Fruit fly (Drosophila melanogaster) Kc167 (cell line): Measurements from ENCODE around the gene HDAC1.

Source experiments
- Myc ChIP-seq: fragments of >200 bp; optimal IDR thresholded peaks from 2 replicates; lab custom pipeline; 2017; ENCODE audit warnings: missing external identifiers
- Sin3A ChIP-seq: fragments of >200 bp; optimal IDR thresholded peaks from 2 replicates; lab custom pipeline; 2018; ENCODE audit warnings: missing external identifiers
- h ChIP-seq: fragments of >200 bp; optimal IDR thresholded peaks from 3 replicates; lab custom pipeline; 2018; ENCODE audit warnings: missing external identifiers
- insv ChIP-seq: fragments of >200 bp; optimal IDR thresholded peaks from 3 replicates; lab custom pipeline; 2018; ENCODE audit warnings: missing external identifiers
- psq ChIP-seq: fragments of >200 bp; optimal IDR thresholded peaks from 2 replicates; lab custom pipeline; 2017; ENCODE audit warnings: missing external identifiers
- ttk ChIP-seq: sonication (Bioruptor generic); optimal IDR thresholded peaks from 2 replicates; lab custom pipeline; 2017; ENCODE audit warnings: missing external identifiers

Gene HDAC1

DNA sequence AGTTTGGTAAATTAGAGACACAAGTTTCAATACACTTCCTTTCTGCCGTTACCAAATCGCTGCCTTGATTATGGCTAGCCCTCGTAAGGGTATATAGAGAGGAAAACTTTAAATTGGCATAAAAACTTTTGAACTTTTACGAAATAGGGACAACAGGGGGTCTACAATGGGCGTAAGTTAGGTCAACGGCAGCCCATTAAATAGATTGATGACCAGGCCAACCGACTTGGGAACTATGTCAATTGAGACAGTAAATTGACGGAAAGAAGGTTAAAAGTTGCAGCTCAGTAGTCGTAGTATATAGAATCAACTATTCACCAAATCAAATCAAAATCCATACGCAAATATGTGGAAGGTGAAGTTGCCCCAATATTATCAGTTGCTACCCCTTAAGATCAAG, 5.6 kb upstream of the HDAC1 start, which contains the start of gene CG32246:
TSS of gene CG32246 (plus strand) at position 301 of the 400 bp plus-strand sequence.
- no peak for TF ChIP-seq insv (lab: Kevin White, UChicago)
- no peak for TF ChIP-seq Myc (lab: Kevin White, UChicago)
- TF ChIP-seq Sin3A (lab: Kevin White, UChicago) = no peak
- TF ChIP-seq h (lab: Kevin White, UChicago) = no peak
- TF ChIP-seq psq = no peak
- TF ChIP-seq ttk (lab: Kevin White, UChicago) = no peak

DNA sequence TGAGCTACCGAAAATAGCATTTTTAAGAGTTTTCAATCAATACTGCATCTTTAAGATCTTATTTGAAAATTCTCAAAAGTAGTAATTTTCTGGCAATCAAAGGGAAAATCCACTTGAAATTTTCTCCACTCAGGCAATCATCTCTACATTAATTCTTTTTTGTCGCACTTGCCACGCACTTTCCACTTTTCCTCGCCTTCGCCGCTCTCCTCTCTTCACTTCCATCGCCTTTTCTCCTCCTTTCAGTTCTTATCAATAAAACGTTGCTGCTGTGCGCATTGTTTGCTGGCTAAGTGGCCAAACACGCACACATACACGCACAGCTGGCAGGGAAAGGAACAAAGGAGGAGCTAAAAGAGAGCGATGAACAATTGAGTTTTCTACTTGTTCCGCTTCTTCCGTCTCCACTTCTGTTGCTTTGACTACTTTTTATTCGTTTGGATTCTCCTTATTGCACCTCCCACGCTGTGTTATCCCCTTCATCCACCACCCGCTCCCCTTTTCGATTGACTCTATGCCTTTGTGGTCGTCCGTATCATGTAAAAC, 3.4 kb upstream of the HDAC1 start:
- TF ChIP-seq Myc (lab: Kevin White, UChicago) = no peak
- TF ChIP-seq Sin3A (lab: Kevin White, UChicago) = no peak
- TF ChIP-seq h (lab: Kevin White, UChicago) = no peak
- TF ChIP-seq insv (lab: Kevin White, UChicago) = no peak
- TF ChIP-seq ttk (lab: Kevin White, UChicago) = no peak
- TF ChIP-seq psq = no peak

DNA sequence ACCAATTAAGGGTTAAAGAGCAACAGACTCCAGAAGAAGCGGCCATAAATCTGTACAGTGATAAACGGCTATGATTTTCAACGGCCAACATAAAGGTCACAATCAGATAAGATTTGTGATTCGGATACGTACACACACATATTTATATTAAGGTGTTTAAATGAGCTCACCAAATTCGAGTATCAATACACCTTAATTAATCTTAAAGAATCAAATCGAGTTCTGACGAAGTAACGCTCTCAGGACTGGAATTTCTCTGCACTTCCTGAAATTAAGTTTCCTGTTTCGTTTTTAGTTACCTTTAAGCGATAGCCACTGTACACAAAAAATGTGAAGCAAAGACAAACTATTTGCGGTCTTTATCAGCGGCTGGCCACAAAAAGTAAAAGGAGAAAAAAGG, 2.7 kb upstream of the HDAC1 start:
- TF ChIP-seq ttk (lab: Kevin White, UChicago) = no peak
- no peak for TF ChIP-seq insv (lab: Kevin White, UChicago)
- no peak for TF ChIP-seq Sin3A (lab: Kevin White, UChicago)
- no peak for TF ChIP-seq psq
- no peak for TF ChIP-seq h (lab: Kevin White, UChicago)
- TF ChIP-seq Myc (lab: Kevin White, UChicago) = no peak

DNA sequence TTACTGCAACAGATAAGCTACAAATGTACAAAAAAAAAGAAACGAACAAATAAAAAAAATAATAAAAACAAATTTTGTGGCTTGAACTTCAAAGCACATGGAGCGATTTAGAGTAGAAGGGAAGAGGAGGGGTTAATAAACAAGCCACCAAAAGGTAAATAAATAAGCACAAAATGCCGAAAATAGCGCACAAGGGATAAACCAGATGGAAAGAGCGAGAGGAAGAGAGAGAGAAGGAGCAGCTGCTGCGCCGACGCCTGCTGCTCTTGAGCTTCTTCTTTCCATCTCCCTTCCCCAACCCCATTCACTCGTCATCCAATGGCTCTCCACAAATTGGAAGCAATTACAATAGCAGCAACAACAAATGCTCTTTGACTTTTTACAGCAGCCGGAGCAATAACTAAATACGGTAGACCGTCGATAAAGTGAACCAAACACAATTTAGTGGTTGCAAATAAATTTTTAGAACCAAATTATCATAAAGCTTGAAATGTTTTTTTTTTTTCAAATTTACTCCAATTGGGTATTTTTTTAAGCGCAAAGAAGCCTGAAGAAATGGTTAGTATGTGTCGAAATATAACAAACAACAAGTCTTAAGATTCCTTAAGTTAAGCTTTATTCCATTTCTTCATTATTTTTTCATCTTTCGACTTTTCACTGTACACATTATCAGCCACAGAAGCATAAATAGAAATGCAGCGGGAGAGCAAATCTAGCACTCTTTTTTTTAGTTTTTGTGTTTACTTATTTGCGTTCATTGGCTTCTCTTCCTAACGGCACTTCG, 2.0 kb upstream of the HDAC1 start:
- TF ChIP-seq h (lab: Kevin White, UChicago) (no peak), Myc (lab: Kevin White, UChicago) (no peak), psq (no peak)

DNA sequence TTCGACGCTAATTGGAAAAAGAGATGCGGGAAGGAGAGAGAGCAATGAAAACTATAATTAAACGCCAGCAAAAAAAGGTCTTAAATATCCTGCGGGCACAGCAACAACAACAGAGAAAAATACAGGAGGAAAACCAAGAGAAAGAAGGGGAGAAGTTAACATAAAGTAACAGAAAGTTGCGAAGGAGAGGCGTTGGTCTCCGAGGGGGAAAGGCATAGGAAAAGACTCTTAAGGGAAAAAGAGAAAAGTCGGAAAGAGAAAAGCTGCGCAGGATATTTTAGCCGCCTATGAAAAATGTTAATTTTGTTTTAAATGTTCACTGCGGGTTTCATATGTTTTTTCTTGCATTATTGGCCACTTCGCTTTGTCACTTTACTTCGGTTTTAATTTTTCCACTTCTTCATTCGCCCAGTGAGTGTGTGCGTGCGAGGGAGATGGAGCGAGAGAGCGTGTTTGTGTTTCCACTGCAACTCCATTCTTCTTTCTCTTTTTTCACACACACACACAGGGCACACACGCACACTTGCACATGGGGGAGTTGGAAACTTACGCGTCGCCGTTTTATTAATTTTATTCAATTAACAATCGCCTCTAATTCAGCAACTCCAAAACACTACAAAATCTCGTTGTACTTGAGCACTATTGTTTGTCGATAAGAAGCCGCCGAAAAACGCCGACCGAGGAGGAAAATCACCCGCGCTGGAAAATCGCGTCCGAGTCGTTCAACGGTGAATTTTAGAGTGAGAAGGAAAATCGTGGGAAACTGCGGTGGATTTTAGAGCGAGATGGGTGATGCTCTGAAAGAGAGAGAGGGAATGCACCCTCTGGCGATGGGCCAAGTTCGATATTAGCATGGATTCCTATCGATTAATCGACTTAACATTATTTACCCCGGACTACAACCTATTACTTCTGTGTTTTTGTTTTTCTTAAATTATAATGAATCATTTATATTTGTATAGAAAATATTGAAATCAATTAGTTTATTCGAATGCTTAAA, 847 bp upstream of the HDAC1 start, which contains the start of gene Src64B:
TSS of gene Src64B (minus strand) at position 810 of the 1,000 bp plus-strand sequence.
- no peak for TF ChIP-seq insv (lab: Kevin White, UChicago)
- TF ChIP-seq ttk (lab: Kevin White, UChicago) = no peak
- no peak for TF ChIP-seq h (lab: Kevin White, UChicago)
- no peak for TF ChIP-seq Sin3A (lab: Kevin White, UChicago)
- no peak for TF ChIP-seq Myc (lab: Kevin White, UChicago)
- TF ChIP-seq psq = no peak

DNA sequence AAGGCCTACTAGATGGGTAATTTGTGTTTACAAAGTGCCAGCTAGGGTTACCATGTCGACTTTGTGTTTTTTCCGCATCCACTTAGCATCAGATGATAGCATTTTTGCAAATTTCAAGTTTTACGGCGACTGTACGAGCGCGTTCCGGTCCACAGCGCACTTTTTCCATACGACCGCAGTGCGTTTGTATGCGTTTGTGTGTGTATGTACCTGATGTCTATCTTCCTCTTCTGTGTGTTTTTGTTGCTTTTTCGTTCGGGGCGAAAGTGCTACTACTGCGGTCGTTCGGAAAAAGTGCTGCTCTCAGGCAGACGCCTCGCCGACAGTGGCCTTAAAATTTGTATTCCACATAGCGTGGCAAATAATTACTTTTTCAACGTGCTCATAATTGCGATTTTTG, 478 bp downstream of the HDAC1 start:
- TF ChIP-seq insv (lab: Kevin White, UChicago) = no peak
- no peak for TF ChIP-seq Sin3A (lab: Kevin White, UChicago)

DNA sequence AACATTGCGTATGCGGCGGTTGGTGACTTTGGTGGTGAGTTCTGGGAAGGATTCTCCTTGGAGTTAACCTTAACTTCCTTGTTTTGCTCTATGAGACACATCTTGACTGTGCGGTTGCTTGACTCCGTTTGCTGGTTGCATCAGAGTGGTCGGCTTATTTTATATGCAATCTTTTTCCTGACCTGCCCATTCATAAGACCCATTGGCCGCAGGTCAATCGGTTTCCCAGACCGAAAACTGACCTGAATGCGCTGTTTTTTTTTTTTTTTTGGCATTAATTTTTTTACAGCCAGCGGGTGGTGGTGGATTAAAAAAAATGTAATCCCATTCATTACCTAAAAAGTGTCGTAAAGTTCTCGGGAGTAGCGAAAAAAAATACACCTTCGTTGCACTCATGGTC, 8.2 kb downstream of the HDAC1 start, which contains the start of gene CG13716:
TSS of gene CG13716 (minus strand) at position 101 of the 400 bp plus-strand sequence.
- TF ChIP-seq Sin3A (lab: Kevin White, UChicago) = no peak
- TF ChIP-seq psq = no peak
- TF ChIP-seq ttk (lab: Kevin White, UChicago) = no peak
- no peak for TF ChIP-seq insv (lab: Kevin White, UChicago)
- no peak for TF ChIP-seq Myc (lab: Kevin White, UChicago)
- TF ChIP-seq h (lab: Kevin White, UChicago) = no peak

DNA sequence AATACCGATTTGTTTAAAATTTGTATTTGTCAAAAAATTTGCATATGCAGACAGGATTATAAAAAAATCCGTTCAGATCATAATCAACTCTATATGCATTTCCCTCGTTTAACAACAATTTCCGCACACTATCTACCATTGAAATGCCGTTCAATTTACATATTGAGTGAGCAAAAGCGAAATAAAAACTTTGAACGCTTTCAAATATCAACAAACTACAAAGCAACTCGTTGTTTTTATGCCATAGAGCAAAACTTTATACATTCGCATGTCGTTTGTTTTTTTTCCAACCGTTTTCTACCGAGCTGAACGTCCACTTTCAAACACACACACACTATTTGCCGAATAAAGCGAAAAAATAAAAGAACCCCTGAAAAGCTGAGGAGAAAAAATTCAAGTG, 21.4 kb downstream of the HDAC1 start, which contains the start of gene TTLL1B:
TSS of gene TTLL1B (plus strand) at position 301 of the 400 bp plus-strand sequence.
- TF ChIP-seq psq = no peak

DNA sequence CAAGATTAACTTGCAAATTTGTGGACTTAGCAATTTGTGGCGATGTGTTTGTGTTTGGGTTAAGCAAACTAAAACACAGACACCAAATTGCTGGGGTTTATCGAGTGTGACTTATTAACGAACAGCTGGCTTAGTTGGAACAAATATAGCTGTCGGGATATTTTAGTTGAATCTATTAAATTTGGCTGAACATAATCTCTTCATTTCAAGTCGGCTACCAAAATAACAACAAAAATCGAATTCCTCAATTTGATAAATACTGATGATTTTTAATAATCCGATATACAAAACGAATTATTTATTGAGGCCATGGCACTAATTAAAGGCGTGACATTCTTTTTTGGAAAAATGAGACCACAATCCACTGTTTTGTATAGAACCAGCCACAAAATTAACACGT, 40.8 kb downstream of the HDAC1 start, which contains the start of gene CG32236:
TSS of gene CG32236 (minus strand) at position 101 of the 400 bp plus-strand sequence.
- TF ChIP-seq Sin3A (lab: Kevin White, UChicago) (no peak), insv (lab: Kevin White, UChicago) (no peak), Myc (lab: Kevin White, UChicago) (no peak), psq (no peak), h (lab: Kevin White, UChicago) (no peak), ttk (lab: Kevin White, UChicago) (no peak)

DNA sequence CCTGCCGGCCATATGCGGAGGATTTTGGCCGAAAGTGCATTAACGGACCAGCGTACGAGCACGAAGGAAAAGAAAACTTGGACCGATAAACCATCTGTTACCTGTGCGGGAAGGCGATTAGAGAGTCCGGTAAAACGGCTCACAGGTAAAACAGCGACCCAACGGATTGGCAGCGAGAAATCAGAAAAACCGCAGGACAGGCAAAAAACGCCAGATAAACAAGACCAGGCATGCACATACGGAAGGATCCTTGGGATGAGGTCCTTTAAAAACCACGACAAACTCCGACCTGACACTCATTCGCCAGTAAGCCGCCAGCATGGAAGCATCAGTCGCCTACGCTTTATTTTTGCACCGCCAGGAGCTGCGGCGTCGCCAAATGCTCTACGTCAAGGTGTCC, 51.0 kb downstream of the HDAC1 start, which contains the start of gene CG34266:
TSS of gene CG34266 (plus strand) at position 301 of the 400 bp plus-strand sequence.
- no peak for TF ChIP-seq psq
- TF ChIP-seq Myc (lab: Kevin White, UChicago) = no peak
- no peak for TF ChIP-seq ttk (lab: Kevin White, UChicago)
- no peak for TF ChIP-seq Sin3A (lab: Kevin White, UChicago)
- TF ChIP-seq insv (lab: Kevin White, UChicago) = no peak
- no peak for TF ChIP-seq h (lab: Kevin White, UChicago)

DNA sequence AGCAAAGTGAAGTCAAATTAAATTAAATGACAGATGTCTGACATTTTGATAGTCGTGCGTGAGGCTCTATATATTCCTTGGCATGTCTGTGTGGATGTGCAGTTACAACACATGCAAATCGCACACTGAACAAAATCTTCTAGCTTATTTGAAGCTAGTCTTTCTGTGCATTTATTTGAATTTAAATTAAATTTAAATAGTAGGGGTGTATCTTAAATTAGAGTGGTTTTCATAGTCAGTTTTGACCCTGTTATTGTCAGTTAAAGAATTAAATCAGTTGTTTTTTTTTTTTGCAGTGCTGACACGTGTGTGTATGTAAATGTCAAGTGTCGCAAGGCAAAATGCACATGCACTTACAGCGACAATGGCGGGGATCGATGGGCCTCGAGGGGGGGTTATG, 52.5 kb downstream of the HDAC1 start:
- TF ChIP-seq Myc (lab: Kevin White, UChicago) (no peak), insv (lab: Kevin White, UChicago) (no peak), Sin3A (lab: Kevin White, UChicago) (no peak), h (lab: Kevin White, UChicago) (no peak), psq (no peak), ttk (lab: Kevin White, UChicago) (no peak)
